Worm (Caenorhabditis elegans) whole organism, L4/young adult: ENCODE results near the gene dab-1.

Experiments
- W03F9.2 ChIP-seq: fragments of 150-350 bp; optimal IDR thresholded peaks from 2 replicates; lab custom pipeline; 2014; ENCODE audit warnings: missing biosample characterization, missing genetic modification characterization
- dao-5 ChIP-seq: sonication (generic microtip); optimal IDR thresholded peaks from 2 replicates; lab custom pipeline; 2016; ENCODE audit warnings: missing genotype, missing genetic modification characterization, moderate library complexity, missing compliant biosample characterization
- him-1 ChIP-seq: sonication (generic microtip); optimal IDR thresholded peaks from 2 replicates; lab custom pipeline; 2016; ENCODE audit warnings: missing genotype, missing genetic modification reagents, missing genetic modification characterization, missing compliant biosample characterization

DNA sequence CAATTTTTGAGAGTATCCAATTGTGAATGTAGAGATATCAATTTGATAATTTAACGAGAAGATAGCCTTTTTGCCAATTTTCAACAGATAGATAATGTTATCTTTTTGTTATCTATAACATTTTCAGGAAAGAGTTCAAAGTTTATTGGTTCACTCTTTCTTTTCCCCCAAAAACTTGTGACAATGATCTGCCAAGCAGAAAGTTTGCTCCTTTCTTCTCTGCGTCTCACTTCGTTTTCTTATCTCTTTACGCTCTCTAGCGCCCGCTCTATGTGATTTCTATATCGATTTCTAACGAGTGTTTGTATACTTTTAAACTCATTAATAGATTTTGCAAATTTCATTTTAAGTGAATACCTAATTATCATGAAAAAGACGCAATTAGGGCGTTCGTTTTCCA lies 4.3 kb downstream of the dab-1 start:
- TF ChIP-seq him-1 (tag; lab: Kevin White, UChicago): no peak
- TF ChIP-seq W03F9.2 (tag; lab: Kevin White, UChicago): no peak
- TF ChIP-seq dao-5 (tag; lab: Kevin White, UChicago): no peak
